Worm (Caenorhabditis elegans) whole organism, L2 larva: Measurements from ENCODE around the gene dgtr-1.

Experiments used
- F13H6.1 ChIP-seq: sonication (generic microtip); optimal IDR thresholded peaks from 2 replicates; lab custom pipeline; 2016; ENCODE audit warnings: missing genetic modification characterization, missing compliant biosample characterization
- R02D3.7 ChIP-seq: fragments of 150-350 bp; optimal IDR thresholded peaks from 2 replicates; lab custom pipeline; 2014; ENCODE audit warnings: missing biosample characterization, missing genetic modification characterization
- Y55F3AM.14 ChIP-seq: fragments of 200-800 bp; sonication (Bioruptor generic); optimal IDR thresholded peaks from 2 replicates; lab custom pipeline; 2018; ENCODE audit warnings: mild to moderate bottlenecking, missing genetic modification characterization, missing compliant biosample characterization
- aly-2 ChIP-seq: fragments of 150-350 bp; optimal IDR thresholded peaks from 2 replicates; lab custom pipeline; 2014; ENCODE audit warnings: missing biosample characterization, missing genetic modification characterization
- blmp-1 ChIP-seq: sonication (generic microtip); optimal IDR thresholded peaks from 2 replicates; lab custom pipeline; 2017; ENCODE audit warnings: missing genetic modification characterization, mild to moderate bottlenecking, missing compliant biosample characterization, antibody characterized with exemption, moderate library complexity; ENCODE audit not compliant: insufficient read depth
- ceh-16 ChIP-seq: fragments of 150-350 bp; optimal IDR thresholded peaks from 2 replicates; lab custom pipeline; 2014; ENCODE audit warnings: missing biosample characterization, missing genetic modification characterization
- ceh-82 ChIP-seq: fragments of 150-350 bp; optimal IDR thresholded peaks from 2 replicates; lab custom pipeline; 2014; ENCODE audit warnings: missing biosample characterization, missing genetic modification characterization
- crh-2 ChIP-seq: sonication (generic microtip); optimal IDR thresholded peaks from 2 replicates; lab custom pipeline; 2017; ENCODE audit warnings: missing biosample characterization, missing genetic modification characterization
- elt-1 ChIP-seq: fragments of 150-350 bp; optimal IDR thresholded peaks from 2 replicates; lab custom pipeline; 2014; ENCODE audit warnings: missing biosample characterization, missing genetic modification characterization
- fos-1 ChIP-seq: fragments of 150-350 bp; optimal IDR thresholded peaks from 2 replicates; lab custom pipeline; 2014; ENCODE audit warnings: missing biosample characterization, missing genetic modification characterization
- gmeb-1 ChIP-seq: fragments of 150-350 bp; optimal IDR thresholded peaks from 2 replicates; lab custom pipeline; 2014; ENCODE audit warnings: missing biosample characterization, missing genetic modification characterization
- lin-11 ChIP-seq: fragments of 150-350 bp; sonication (generic microtip); optimal IDR thresholded peaks from 2 replicates; lab custom pipeline; 2014; ENCODE audit warnings: missing biosample characterization, missing genetic modification characterization, inconsistent platforms, mixed read lengths
- lin-13 ChIP-seq: fragments of 150-350 bp; optimal IDR thresholded peaks from 2 replicates; lab custom pipeline; 2014; ENCODE audit warnings: missing biosample characterization, missing genetic modification reagents, missing genetic modification characterization
- lin-39 ChIP-seq: fragments of 150-350 bp; optimal IDR thresholded peaks from 2 replicates; lab custom pipeline; 2014; ENCODE audit warnings: missing biosample characterization, missing genetic modification reagents, missing genetic modification characterization
- lsy-2 ChIP-seq, 2 experiments: fragments of 150-350 bp in 1 of 2; sonication (generic microtip) in 1 of 2; optimal IDR thresholded peaks; 2 replicates each; lab custom pipeline; 2014 to 2017; ENCODE audit warnings: missing biosample characterization in 2 of 2, missing genetic modification characterization in 2 of 2
- mab-5 ChIP-seq: fragments of 150-350 bp; optimal IDR thresholded peaks from 2 replicates; lab custom pipeline; 2014; ENCODE audit warnings: missing biosample characterization, missing genetic modification characterization
- mbf-1 ChIP-seq: sonication (generic microtip); optimal IDR thresholded peaks from 2 replicates; lab custom pipeline; 2017; ENCODE audit warnings: missing biosample characterization, missing genetic modification characterization
- mdl-1 ChIP-seq, 2 experiments: fragments of 150-350 bp in 1 of 2; sonication (generic microtip) in 1 of 2; optimal IDR thresholded peaks; 2 replicates each; lab custom pipeline; 2017; ENCODE audit warnings: missing biosample characterization in 2 of 2, missing genetic modification characterization in 2 of 2
- nhr-10 ChIP-seq: sonication (generic microtip); optimal IDR thresholded peaks from 2 replicates; lab custom pipeline; 2017; ENCODE audit warnings: missing biosample characterization, missing genetic modification characterization
- nhr-11 ChIP-seq: fragments of 150-350 bp; optimal IDR thresholded peaks from 2 replicates; lab custom pipeline; 2014; ENCODE audit warnings: missing biosample characterization, missing genetic modification characterization
- nhr-129 ChIP-seq: fragments of 150-350 bp; optimal IDR thresholded peaks from 2 replicates; lab custom pipeline; 2014; ENCODE audit warnings: missing biosample characterization, missing genetic modification characterization
- nhr-21 ChIP-seq: fragments of 150-350 bp; optimal IDR thresholded peaks from 2 replicates; lab custom pipeline; 2014; ENCODE audit warnings: missing biosample characterization, missing genetic modification characterization
- nhr-23 ChIP-seq: fragments of 150-350 bp; optimal IDR thresholded peaks from 2 replicates; lab custom pipeline; 2014; ENCODE audit warnings: missing biosample characterization, missing genetic modification reagents, missing genetic modification characterization
- nhr-237 ChIP-seq: fragments of 150-350 bp; optimal IDR thresholded peaks from 2 replicates; lab custom pipeline; 2014; ENCODE audit warnings: missing biosample characterization, missing genetic modification characterization
- nhr-25 ChIP-seq: fragments of 150-350 bp; sonication (generic microtip); optimal IDR thresholded peaks from 3 replicates; lab custom pipeline; 2014; ENCODE audit warnings: missing biosample characterization, missing genetic modification characterization
- sem-4 ChIP-seq: fragments of 150-350 bp; optimal IDR thresholded peaks from 2 replicates; lab custom pipeline; 2014; ENCODE audit warnings: missing biosample characterization, missing genetic modification reagents, missing genetic modification characterization
- skn-1 ChIP-seq: sonication (generic microtip); optimal IDR thresholded peaks from 2 replicates; lab custom pipeline; 2017; ENCODE audit warnings: missing biosample characterization, missing genetic modification characterization
- sma-3 ChIP-seq: sonication (generic microtip); optimal IDR thresholded peaks from 2 replicates; lab custom pipeline; 2016; ENCODE audit warnings: missing genetic modification reagents, missing genetic modification characterization, missing compliant biosample characterization
- sma-9 ChIP-seq, 2 experiments: fragments of 150-350 bp in 1 of 2; sonication (generic microtip) in 1 of 2; optimal IDR thresholded peaks; 2 replicates each; lab custom pipeline; 2014 to 2016; ENCODE audit warnings: missing genetic modification characterization in 2 of 2, mild to moderate bottlenecking in 1 of 2, missing biosample characterization in 1 of 2, missing compliant biosample characterization in 1 of 2, missing genetic modification reagents in 1 of 2, moderate library complexity in 1 of 2
- unc-39 ChIP-seq: fragments of 150-350 bp; optimal IDR thresholded peaks from 2 replicates; lab custom pipeline; 2014; ENCODE audit warnings: missing biosample characterization, missing genetic modification characterization
- unc-55 ChIP-seq: fragments of 150-350 bp; sonication (generic microtip); optimal IDR thresholded peaks from 3 replicates; lab custom pipeline; 2014; ENCODE audit warnings: missing biosample characterization, missing genetic modification reagents, missing genetic modification characterization
- ztf-1 ChIP-seq: fragments of 200-800 bp; sonication (Bioruptor generic); conservative IDR thresholded peaks from 2 replicates; pipeline ENCODE4 v1.3.6; 2022; ENCODE audit warnings: missing genetic modification characterization, missing compliant biosample characterization
- ztf-4 ChIP-seq: fragments of 150-350 bp; optimal IDR thresholded peaks from 2 replicates; lab custom pipeline; 2014; ENCODE audit warnings: missing biosample characterization, missing genetic modification characterization

The dgtr-1 gene

ce11 chrV:6462606-6463005 lies 34.3 kb upstream of the dgtr-1 start:
- TF ChIP-seq fos-1 (tag; lab: Kevin White, UChicago), result peak; percentile 23
- no peak for TF ChIP-seq mab-5 (tag; lab: Kevin White, UChicago)
- TF ChIP-seq sma-9 (GFP tag; optimal IDR thresholded peaks at IDR 0.05; lab: Kevin White, UChicago), result peak; percentile 36
- no peak for TF ChIP-seq sma-9 (tag; optimal IDR thresholded peaks at IDR 0.05; lab: Kevin White, UChicago)
- TF ChIP-seq blmp-1 (tag; lab: Kevin White, UChicago), result no peak
- peak; percentile 15 for TF ChIP-seq nhr-129 (tag; lab: Kevin White, UChicago)
- TF ChIP-seq aly-2, result no peak
- peak; percentile 61 for TF ChIP-seq crh-2 (tag; lab: Kevin White, UChicago)

ce11 chrV:6464238-6464637 lies 32.7 kb upstream of the dgtr-1 start:
- TF ChIP-seq skn-1 (tag; lab: Kevin White, UChicago) (no peak), nhr-237 (no peak), nhr-21 (tag; lab: Kevin White, UChicago) (no peak), lin-11 (no peak), lin-13 (no peak)

ce11 chrV:6464765-6465164 lies 32.1 kb upstream of the dgtr-1 start, which contains the start of gene unc-83:
Gene unc-83 (plus strand): TSS chrV:6465065.
- no peak for TF ChIP-seq skn-1 (tag; lab: Kevin White, UChicago)
- no peak for TF ChIP-seq R02D3.7
- no peak for TF ChIP-seq nhr-25 (tag; lab: Kevin White, UChicago)
- no peak for TF ChIP-seq ztf-4 (tag; lab: Kevin White, UChicago)
- no peak for TF ChIP-seq ztf-1 (GFP tag; lab: Robert Waterston, UW)
- no peak for TF ChIP-seq mbf-1
- no peak for TF ChIP-seq crh-2 (tag; lab: Kevin White, UChicago)
- no peak for TF ChIP-seq nhr-11 (tag; lab: Kevin White, UChicago)
- no peak for TF ChIP-seq ceh-16 (tag; lab: Kevin White, UChicago)
- TF ChIP-seq ceh-82 (tag; lab: Kevin White, UChicago), result no peak
- TF ChIP-seq nhr-23 (tag; lab: Kevin White, UChicago), result no peak
- no peak for TF ChIP-seq gmeb-1 (tag; lab: Kevin White, UChicago)
- no peak for TF ChIP-seq unc-39 (tag; lab: Kevin White, UChicago)
- no peak for TF ChIP-seq Y55F3AM.14 (GFP tag; lab: Kevin White, UChicago)
- no peak for TF ChIP-seq lsy-2 (tag; optimal IDR thresholded peaks at IDR 0.05; lab: Kevin White, UChicago)
- TF ChIP-seq mdl-1 (tag; optimal IDR thresholded peaks at IDR 0.05; lab: Kevin White, UChicago), result no peak
- TF ChIP-seq lin-11, result no peak
- TF ChIP-seq elt-1 (tag; lab: Kevin White, UChicago), result no peak
- TF ChIP-seq sma-3 (GFP tag; lab: Kevin White, UChicago), result no peak
- TF ChIP-seq nhr-21 (tag; lab: Kevin White, UChicago), result no peak

ce11 chrV:6467676-6468075 lies 29.2 kb upstream of the dgtr-1 start:
- peak; percentile 14 for TF ChIP-seq sma-9 (GFP tag; optimal IDR thresholded peaks at IDR 0.05; lab: Kevin White, UChicago)
- no peak for TF ChIP-seq sma-9 (tag; optimal IDR thresholded peaks at IDR 0.05; lab: Kevin White, UChicago)
- TF ChIP-seq elt-1 (tag; lab: Kevin White, UChicago), result no peak
- no peak for TF ChIP-seq nhr-10
- no peak for TF ChIP-seq sem-4
- TF ChIP-seq F13H6.1 (tag; lab: Kevin White, UChicago), result peak; percentile 2
- TF ChIP-seq unc-55, result no peak
- TF ChIP-seq nhr-129 (tag; lab: Kevin White, UChicago), result peak; percentile 14

ce11 chrV:6471208-6471607 lies 25.7 kb upstream of the dgtr-1 start:
- TF ChIP-seq lin-39 (tag; lab: Kevin White, UChicago) (no peak), unc-55 (peak; percentile 47), mab-5 (tag; lab: Kevin White, UChicago) (peak; percentile 13)

- TF ChIP-seq nhr-23 (tag; lab: Kevin White, UChicago) (no peak), fos-1 (tag; lab: Kevin White, UChicago) (peak; percentile 89)
These were observed 20.9 kb upstream of the dgtr-1 start for ce11 chrV:6476026-6476425.
